Worm (Caenorhabditis elegans) whole organism, L4/young adult: Measurements from ENCODE around the gene cpt-4.
A peak's percentile ranks its signal among the peaks of the same experiment; 100 is the strongest.

Experiments used
- W03F9.2 ChIP-seq: fragments of 150-350 bp; optimal IDR thresholded peaks from 2 replicates; lab custom pipeline; 2014; ENCODE audit warnings: missing biosample characterization, missing genetic modification characterization
- dao-5 ChIP-seq: sonication (generic microtip); optimal IDR thresholded peaks from 2 replicates; lab custom pipeline; 2016; ENCODE audit warnings: missing genotype, missing genetic modification characterization, moderate library complexity, missing compliant biosample characterization
- him-1 ChIP-seq: sonication (generic microtip); optimal IDR thresholded peaks from 2 replicates; lab custom pipeline; 2016; ENCODE audit warnings: missing genotype, missing genetic modification reagents, missing genetic modification characterization, missing compliant biosample characterization

Gene cpt-4

DNA sequence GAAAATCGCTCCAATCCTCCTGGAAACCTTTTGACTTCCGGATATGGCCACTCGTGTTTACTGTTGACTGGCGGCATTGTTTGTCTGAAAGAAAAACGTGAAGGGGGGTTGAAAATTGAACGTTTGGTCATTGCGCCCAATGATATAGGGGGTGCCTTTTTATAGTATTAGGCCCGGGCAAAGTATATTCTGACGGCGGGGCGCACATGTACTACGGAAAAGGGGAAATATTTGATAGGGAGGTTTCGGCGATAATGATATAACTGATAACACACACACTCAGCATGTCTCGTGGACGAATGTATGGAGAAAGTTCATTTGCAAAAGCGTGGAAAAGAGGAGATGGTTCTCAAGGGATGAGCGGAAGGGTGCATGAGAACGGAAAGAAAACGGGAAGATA is at the start of gene cpt-4:
Gene cpt-4 (minus strand): TSS at position 84 of the 400 bp plus-strand sequence.
- TF ChIP-seq W03F9.2 (tag; lab: Kevin White, UChicago) (no peak), dao-5 (tag; lab: Kevin White, UChicago) (no peak), him-1 (no peak)

DNA sequence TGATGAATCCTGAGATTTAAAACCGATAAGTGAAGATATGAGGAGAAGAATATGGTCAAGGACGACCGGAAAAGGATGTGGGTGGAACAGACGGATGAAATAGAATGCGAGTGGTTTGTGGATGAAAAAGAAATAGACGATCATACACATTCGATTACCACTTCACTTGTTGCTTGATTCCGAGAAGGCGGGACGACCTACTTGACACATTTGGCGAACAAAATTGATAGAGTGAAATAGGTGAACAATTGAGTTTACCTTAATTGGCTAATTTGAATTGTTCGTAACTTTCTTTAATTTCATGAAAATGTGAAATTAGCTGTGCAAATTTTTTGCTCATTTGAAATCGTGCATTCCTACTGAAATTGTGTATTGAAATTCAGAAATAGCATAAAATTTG is 44.6 kb upstream of the cpt-4 start, which contains the start of gene Y58A7A.2:
Gene Y58A7A.2 (minus strand): TSS at position 101 of the 400 bp plus-strand sequence.
- TF ChIP-seq dao-5 (tag; lab: Kevin White, UChicago) (no peak), W03F9.2 (tag; lab: Kevin White, UChicago) (no peak), him-1 (no peak)

DNA sequence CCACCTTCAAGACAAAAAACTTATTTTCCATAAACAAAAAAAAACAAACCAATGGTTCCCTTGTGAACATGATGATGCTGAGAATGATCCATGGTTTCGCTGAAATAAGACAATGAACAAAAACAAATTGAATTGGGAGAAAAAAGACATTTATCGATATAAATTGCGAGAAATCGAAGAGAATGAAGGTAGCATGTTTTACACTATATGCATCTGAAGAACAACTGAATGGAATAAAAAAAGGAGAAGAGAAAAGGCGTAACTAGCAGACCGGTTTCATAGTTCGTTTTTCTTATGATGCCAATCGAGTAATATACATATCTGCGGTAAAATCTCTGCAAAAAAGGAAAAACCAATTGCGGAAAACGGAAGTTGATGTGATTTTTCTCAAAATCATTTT is 41.9 kb upstream of the cpt-4 start, which contains the start of gene Y58A7A.1:
Gene Y58A7A.1 (minus strand): TSS at position 101 of the 400 bp plus-strand sequence.
- TF ChIP-seq W03F9.2 (tag; lab: Kevin White, UChicago), result no peak
- TF ChIP-seq him-1, result no peak
- no peak for TF ChIP-seq dao-5 (tag; lab: Kevin White, UChicago)

DNA sequence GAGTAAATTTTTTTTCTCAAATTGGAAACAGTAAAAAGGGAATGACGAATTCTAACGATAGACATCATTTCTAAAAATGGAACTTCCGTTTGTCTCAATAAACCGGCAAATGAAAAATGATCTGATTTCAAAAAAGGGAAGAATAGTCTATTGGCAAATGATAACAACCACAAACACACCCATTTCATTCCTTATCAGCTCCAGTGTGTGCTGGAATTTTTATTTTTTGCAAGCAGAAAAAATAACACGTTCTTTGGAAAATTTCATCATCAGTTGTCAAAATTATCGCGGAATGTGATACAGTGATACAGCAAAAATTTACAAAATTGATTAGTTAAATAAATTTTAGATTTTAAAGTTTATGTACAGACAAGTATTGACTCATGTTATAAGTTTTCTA is 39.9 kb upstream of the cpt-4 start:
- TF ChIP-seq dao-5 (tag; lab: Kevin White, UChicago), result no peak
- TF ChIP-seq him-1, result no peak
- TF ChIP-seq W03F9.2 (tag; lab: Kevin White, UChicago), result no peak

DNA sequence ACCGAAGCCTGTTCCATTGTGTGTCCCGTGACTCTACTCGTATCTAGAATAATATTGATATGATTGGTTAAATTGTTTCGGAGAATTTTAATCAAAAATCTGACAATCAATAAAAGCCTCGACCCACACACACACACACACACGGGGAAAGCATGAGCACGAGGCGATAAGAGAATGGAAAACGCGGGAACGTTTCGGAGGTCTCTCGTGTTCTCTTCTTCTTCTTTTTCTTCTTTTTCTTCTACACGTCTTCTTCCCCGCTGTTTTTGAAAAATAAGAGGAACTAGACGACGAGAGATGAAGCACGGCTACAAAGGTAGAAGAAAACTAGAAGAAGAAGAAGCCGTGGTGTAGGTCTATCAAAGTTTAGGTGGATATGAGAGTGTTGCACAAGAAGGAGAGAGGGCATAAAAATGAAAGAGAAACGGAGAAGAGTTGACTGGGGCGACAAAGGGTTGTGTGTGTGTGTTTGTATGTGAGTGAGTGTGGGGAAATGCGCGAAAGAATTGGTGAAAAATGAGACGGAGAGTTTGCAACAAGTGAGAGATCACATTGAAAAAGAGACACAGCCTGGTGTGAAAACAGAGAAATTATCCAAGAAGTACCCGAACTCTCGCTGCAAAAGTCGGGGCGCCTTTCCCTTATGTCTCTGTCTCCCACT is 37.4 kb upstream of the cpt-4 start, which contains the start of gene mlk-1:
Gene mlk-1 (minus strand): TSS at position 51 of the 661 bp plus-strand sequence.
- TF ChIP-seq him-1, result peak; percentile 37
- TF ChIP-seq dao-5 (tag; lab: Kevin White, UChicago), result no peak

DNA sequence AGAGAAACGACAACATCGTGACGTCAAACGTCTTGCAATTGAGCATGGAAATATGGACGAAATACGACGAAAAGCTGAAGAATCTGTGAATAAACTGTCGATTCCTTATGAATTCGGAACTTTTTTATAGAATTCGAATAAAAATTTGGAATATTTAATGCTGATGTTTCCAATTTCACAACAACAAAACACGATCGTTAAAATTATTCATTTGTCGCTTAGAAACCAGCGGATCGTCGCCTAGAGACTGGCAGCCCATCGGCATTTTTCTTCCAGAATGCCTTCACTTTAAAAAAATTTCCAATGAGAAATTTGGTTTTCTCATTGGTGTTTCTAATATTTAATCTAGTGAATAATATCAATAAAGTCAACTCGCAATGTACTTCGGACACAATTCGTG is 25.8 kb upstream of the cpt-4 start, which contains the start of gene cwp-4:
Gene cwp-4 (plus strand): TSS at position 301 of the 400 bp plus-strand sequence.
- TF ChIP-seq dao-5 (tag; lab: Kevin White, UChicago), result no peak

DNA sequence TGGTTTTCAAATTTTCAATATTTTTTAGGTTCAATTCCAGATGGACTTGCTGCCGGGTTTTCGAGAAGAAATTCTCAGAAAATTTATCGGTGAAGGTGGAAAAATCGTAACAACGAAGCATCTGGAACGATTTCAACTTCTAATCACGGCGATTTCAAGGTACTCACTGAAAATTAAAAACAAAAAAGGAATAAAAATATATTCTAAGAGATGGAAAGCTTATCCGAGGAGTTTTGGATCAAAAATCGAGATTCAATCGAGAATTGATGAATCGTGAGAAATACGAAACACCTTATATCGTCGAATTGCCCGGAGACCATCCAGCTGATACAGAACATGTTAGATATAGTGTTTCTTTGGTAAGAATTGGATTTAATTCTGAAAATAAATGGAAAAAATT is 24.7 kb upstream of the cpt-4 start, which contains the start of gene K11D12.12:
Gene K11D12.12 (plus strand): TSS at position 29 of the 400 bp plus-strand sequence.
- no peak for TF ChIP-seq him-1

DNA sequence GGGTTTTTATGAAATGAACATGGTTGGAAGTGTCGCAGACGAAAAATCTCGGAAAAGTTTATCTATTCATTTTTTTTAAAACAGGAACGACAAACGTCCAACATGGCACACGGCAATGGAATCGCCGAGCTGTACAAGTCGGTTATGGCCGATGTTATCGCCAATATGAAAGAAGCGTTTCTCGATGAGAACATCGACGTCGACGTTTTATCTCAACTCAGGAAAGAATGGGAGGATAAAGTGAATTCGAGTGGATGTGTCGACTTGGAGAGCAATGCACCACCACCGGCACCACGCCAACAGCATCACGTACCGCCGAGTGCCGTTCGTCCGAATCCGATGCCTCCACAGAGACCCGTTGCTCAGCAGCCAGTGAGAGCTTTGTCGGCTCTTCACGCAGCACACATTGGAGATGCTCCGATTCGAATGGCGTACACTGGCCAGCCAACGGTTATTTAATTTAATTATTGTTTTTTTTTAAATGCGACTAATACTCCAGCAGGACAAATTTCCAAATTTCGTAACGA is 22.6 kb upstream of the cpt-4 start:
- TF ChIP-seq dao-5 (tag; lab: Kevin White, UChicago) (no peak), W03F9.2 (tag; lab: Kevin White, UChicago) (no peak), him-1 (no peak)

DNA sequence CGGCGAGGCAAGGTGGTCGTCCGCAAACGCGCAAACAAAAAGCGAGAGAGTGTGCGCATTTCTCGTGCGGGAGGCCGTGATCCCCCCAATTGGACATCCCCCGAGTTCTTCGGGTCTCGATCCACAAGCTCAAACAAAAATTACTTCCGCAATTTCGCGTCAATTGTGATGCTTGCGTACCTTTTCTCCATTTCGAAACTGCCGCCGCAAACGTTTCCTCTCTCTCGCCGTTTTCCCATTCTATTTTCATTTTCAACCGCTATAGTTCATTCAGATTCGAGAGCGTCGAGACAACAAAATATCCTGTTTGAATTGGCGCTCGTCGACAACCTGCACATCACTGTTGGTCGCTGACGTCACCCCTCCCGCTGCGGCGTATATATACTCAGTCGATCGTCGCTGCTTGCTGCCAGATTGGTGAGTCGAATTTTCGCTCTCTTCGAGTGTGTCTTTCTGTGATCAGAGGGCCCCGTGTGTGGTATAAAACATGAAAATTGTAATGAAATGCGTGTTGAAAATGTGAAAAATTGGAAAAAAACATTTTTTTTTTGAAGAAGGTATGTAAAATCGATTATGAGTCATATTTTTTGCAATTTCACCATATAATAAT is 21.9 kb upstream of the cpt-4 start, which contains the start of the genes pqn-51 and K11D12.14:
Gene pqn-51 (plus strand): TSS at position 275 of the 610 bp plus-strand sequence.
Gene K11D12.14 (plus strand): TSS at position 304 of the 610 bp plus-strand sequence.
- peak; percentile 0 for TF ChIP-seq W03F9.2 (tag; lab: Kevin White, UChicago)
- TF ChIP-seq dao-5 (tag; lab: Kevin White, UChicago), result no peak
- peak; percentile 80 for TF ChIP-seq him-1

DNA sequence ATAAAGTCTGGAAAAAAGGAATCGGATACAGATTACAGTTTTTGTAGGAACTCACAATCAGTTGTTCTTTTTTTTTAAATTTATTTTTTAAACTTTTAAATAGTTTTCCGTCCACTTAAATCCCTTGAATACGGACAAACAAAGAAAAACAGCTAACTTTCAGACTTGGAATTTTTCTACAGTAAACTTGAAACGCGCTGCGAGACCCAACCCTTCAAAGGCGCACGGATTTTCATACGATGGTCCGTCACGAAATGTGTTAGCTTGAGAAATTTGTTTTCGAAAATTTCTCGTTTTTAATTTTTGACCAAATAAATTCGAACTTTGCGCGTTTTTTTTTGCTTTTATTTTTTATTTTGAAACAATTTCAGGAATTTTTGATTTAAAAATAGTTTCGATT is 19.0 kb upstream of the cpt-4 start:
- TF ChIP-seq dao-5 (tag; lab: Kevin White, UChicago), result no peak
- no peak for TF ChIP-seq him-1
- no peak for TF ChIP-seq W03F9.2 (tag; lab: Kevin White, UChicago)

DNA sequence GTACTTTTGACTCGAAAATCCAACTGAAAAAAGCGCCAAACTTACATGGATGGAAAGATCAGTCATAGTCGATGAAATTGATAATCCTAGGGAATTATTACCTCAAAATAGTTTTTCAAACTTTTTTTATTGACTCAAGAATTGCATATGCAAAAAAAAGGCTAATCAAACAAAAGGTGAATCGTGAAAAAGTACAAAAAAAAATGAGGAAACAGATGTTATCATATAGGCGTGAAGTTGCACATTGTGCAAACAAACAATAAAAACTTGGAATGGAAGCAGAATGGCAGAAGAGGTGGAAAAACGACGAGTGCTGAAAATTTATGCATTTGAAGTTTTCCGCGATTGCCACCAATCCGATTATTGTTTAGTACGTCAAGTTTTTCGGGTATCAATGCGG is 18.6 kb upstream of the cpt-4 start, which contains the start of gene exc-14:
Gene exc-14 (minus strand): TSS at position 101 of the 400 bp plus-strand sequence.
- no peak for TF ChIP-seq W03F9.2 (tag; lab: Kevin White, UChicago)
- no peak for TF ChIP-seq him-1
- TF ChIP-seq dao-5 (tag; lab: Kevin White, UChicago), result no peak

DNA sequence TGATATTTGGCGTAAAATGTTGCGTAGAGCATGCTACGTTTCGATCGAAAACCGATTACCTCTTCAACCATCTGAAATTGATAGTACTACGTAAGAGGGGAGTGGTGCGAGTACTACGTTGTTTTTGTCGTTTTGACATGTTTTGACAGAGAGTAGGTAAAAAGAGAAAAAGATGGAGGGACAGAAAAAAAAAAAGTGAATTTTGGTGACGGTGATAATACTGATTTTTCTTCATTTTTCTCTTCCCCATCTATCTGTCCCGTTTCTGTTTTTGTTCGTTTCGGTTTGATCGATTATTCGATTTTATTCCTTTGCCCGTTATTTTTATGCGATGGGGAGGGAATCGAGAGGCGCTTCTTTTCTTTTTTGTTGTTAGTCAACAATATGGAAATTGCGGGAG is 13.4 kb upstream of the cpt-4 start, which contains the start of gene K11D12.8:
Gene K11D12.8 (minus strand): TSS at position 77 of the 400 bp plus-strand sequence.
- no peak for TF ChIP-seq dao-5 (tag; lab: Kevin White, UChicago)
- no peak for TF ChIP-seq W03F9.2 (tag; lab: Kevin White, UChicago)

DNA sequence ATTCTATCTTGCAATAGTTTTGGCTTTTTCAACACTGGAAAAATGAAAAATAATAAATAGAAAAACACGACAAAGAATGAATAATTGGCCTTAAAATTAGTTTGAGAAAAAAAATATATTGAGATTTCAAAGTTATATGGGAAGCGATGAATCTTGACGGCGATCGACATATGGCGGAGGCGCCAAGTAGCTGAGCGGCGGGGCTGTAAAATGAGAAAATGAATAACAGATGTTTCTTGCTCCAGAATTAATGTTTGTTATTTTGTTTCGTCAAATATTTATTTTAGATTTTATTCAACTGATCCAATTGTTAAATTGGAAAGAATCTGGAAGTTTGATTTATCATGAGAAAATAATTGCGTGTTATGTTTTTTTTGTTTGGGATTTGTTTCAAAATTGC is 12.0 kb upstream of the cpt-4 start, which contains the start of gene K11D12.11:
Gene K11D12.11 (minus strand): TSS at position 42 of the 400 bp plus-strand sequence.
- TF ChIP-seq W03F9.2 (tag; lab: Kevin White, UChicago) (no peak), dao-5 (tag; lab: Kevin White, UChicago) (no peak), him-1 (no peak)

DNA sequence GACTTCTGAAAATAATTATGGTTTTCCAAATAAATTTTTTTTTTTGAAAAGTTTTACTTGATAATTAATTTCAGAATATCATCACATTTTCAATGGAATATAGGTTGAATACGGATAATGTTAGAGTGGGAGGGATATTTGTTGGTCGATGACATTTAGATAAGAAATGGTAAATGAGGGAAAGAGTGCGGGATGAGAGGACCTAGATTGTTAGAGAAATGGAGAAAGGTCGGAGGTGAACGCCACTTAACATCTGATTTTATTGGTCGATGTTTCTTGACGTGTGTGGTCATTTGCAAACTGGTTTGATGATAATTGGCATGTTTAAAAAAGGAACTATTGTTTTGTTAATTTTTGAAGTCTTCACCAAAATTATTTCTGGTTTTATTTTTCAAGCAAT is 10.9 kb upstream of the cpt-4 start:
- TF ChIP-seq dao-5 (tag; lab: Kevin White, UChicago) (no peak), W03F9.2 (tag; lab: Kevin White, UChicago) (no peak), him-1 (no peak)
